Worm (Caenorhabditis elegans) whole organism, young adult: ENCODE data around the gene cest-4.

ENCODE experiments used
- B0019.2 ChIP-seq: fragments of 200-800 bp; sonication (Bioruptor generic); conservative IDR thresholded peaks from 2 replicates; pipeline ENCODE4 v1.3.6; 2022; ENCODE audit warnings: missing genetic modification reagents, missing genetic modification characterization, missing compliant biosample characterization
- B0035.1 ChIP-seq: sonication (generic microtip); optimal IDR thresholded peaks from 2 replicates; lab custom pipeline; 2016; ENCODE audit warnings: missing genetic modification characterization, mild to moderate bottlenecking, missing compliant biosample characterization, missing genotype, missing genetic modification reagents
- B0261.1 ChIP-seq: sonication (generic microtip); optimal IDR thresholded peaks from 2 replicates; lab custom pipeline; 2016; ENCODE audit warnings: mild to moderate bottlenecking, missing genetic modification characterization, moderate library complexity, missing compliant biosample characterization
- C17E4.6 ChIP-seq: fragments of 200-800 bp; sonication (Bioruptor generic); IDR thresholded peaks from 2 replicates; pipeline ENCODE4 v1.3.6; 2022; ENCODE audit warnings: missing genetic modification reagents, missing genetic modification characterization, missing compliant biosample characterization
- D2030.7 ChIP-seq: fragments of 200-800 bp; sonication (Bioruptor generic); IDR thresholded peaks from 2 replicates; pipeline ENCODE4 v1.3.6; 2022; ENCODE audit warnings: missing genetic modification reagents, missing genetic modification characterization, missing compliant biosample characterization
- F22D6.2 ChIP-seq: sonication (generic microtip); optimal IDR thresholded peaks from 2 replicates; lab custom pipeline; 2016; ENCODE audit warnings: mild to moderate bottlenecking, missing genetic modification characterization, missing compliant biosample characterization
- F23B12.7 ChIP-seq: sonication (generic microtip); optimal IDR thresholded peaks from 2 replicates; lab custom pipeline; 2017; ENCODE audit warnings: missing genetic modification characterization, mild to moderate bottlenecking, missing compliant biosample characterization, antibody characterized with exemption, moderate library complexity; ENCODE audit not compliant: insufficient read depth
- F37B4.10 ChIP-seq: fragments of 200-800 bp; sonication (Bioruptor generic); IDR thresholded peaks from 2 replicates; pipeline ENCODE4 v1.3.6; 2022; ENCODE audit warnings: missing genetic modification characterization, missing compliant biosample characterization
- F39B2.1 ChIP-seq: fragments of 200-800 bp; sonication (Bioruptor generic); IDR thresholded peaks from 2 replicates; pipeline ENCODE4 v1.3.6; 2022; ENCODE audit warnings: missing genetic modification reagents, missing genetic modification characterization, missing compliant biosample characterization
- K12H6.12 ChIP-seq: fragments of 200-800 bp; sonication (Bioruptor generic); optimal IDR thresholded peaks from 2 replicates; lab custom pipeline; 2018; ENCODE audit warnings: mild to moderate bottlenecking, missing genetic modification characterization, missing compliant biosample characterization
- Y53G8AR.9 ChIP-seq: fragments of 200-800 bp; sonication (Bioruptor generic); conservative IDR thresholded peaks from 2 replicates; pipeline ENCODE4 v1.3.6; 2022; ENCODE audit warnings: missing genetic modification reagents, missing genetic modification characterization, missing compliant biosample characterization
- Y67H2A.10 ChIP-seq: fragments of 200-800 bp; sonication (Bioruptor generic); conservative IDR thresholded peaks from 2 replicates; pipeline ENCODE4 v1.3.6; 2022; ENCODE audit warnings: missing genetic modification reagents, missing genetic modification characterization, missing compliant biosample characterization
- akir-1 ChIP-seq: fragments of 200-800 bp; sonication (Bioruptor generic); optimal IDR thresholded peaks from 2 replicates; lab custom pipeline; 2018; ENCODE audit warnings: mild to moderate bottlenecking, missing genetic modification characterization, moderate library complexity, missing compliant biosample characterization
- aptf-3 ChIP-seq: fragments of 200-800 bp; sonication (Bioruptor generic); IDR thresholded peaks from 2 replicates; pipeline ENCODE4 v1.3.6; 2022; ENCODE audit warnings: missing genetic modification characterization, missing compliant biosample characterization
- atf-7 ChIP-seq: sonication (generic microtip); optimal IDR thresholded peaks from 2 replicates; lab custom pipeline; 2017; ENCODE audit warnings: mild to moderate bottlenecking, missing genetic modification characterization, missing compliant biosample characterization
- bed-1 ChIP-seq: fragments of 200-800 bp; sonication (Bioruptor generic); IDR thresholded peaks from 2 replicates; pipeline ENCODE4 v1.3.6; 2022; ENCODE audit warnings: missing genetic modification reagents, missing genetic modification characterization, missing compliant biosample characterization
- cebp-1 ChIP-seq, 2 experiments: fragments of 200-800 bp in 1 of 2; sonication (Bioruptor generic) in 1 of 2; sonication (generic microtip) in 1 of 2; IDR thresholded peaks in 1 of 2; optimal IDR thresholded peaks in 1 of 2; 2 replicates each; pipeline versions ENCODE4 v1.3.6 to Lab custom; 2017 to 2022; ENCODE audit warnings: missing compliant biosample characterization in 2 of 2, missing genetic modification characterization in 2 of 2, mild to moderate bottlenecking in 1 of 2, missing genetic modification reagents in 1 of 2, moderate library complexity in 1 of 2
- cebp-2 ChIP-seq: fragments of 200-800 bp; sonication (Bioruptor generic); IDR thresholded peaks from 2 replicates; pipeline ENCODE4 v1.3.6; 2022; ENCODE audit warnings: missing genetic modification characterization, missing compliant biosample characterization
- ceh-100 ChIP-seq: fragments of 200-800 bp; sonication (Bioruptor generic); IDR thresholded peaks from 2 replicates; pipeline ENCODE4 v1.3.6; 2022; ENCODE audit warnings: missing genetic modification reagents, missing genetic modification characterization, missing compliant biosample characterization
- ceh-27 ChIP-seq: fragments of 200-800 bp; sonication (Bioruptor generic); optimal IDR thresholded peaks from 2 replicates; lab custom pipeline; 2018; ENCODE audit warnings: mild to moderate bottlenecking, missing genetic modification characterization, moderate library complexity, missing compliant biosample characterization
- ceh-40 ChIP-seq: fragments of 200-800 bp; sonication (Bioruptor generic); IDR thresholded peaks from 2 replicates; pipeline ENCODE4 v1.3.6; 2022; ENCODE audit warnings: missing genetic modification characterization, missing compliant biosample characterization
- egl-44 ChIP-seq: fragments of 200-800 bp; sonication (Bioruptor generic); IDR thresholded peaks from 2 replicates; pipeline ENCODE4 v1.3.6; 2022; ENCODE audit warnings: missing genetic modification reagents, missing genetic modification characterization, missing compliant biosample characterization
- gei-17 ChIP-seq: fragments of 200-800 bp; sonication (Bioruptor generic); optimal IDR thresholded peaks from 2 replicates; lab custom pipeline; 2018; ENCODE audit warnings: mild to moderate bottlenecking, missing genetic modification characterization, missing compliant biosample characterization
- him-1 ChIP-seq: sonication (generic microtip); optimal IDR thresholded peaks from 2 replicates; lab custom pipeline; 2016; ENCODE audit warnings: missing genotype, missing genetic modification reagents, missing genetic modification characterization, missing compliant biosample characterization
- hlh-26 ChIP-seq: fragments of 200-800 bp; sonication (Bioruptor generic); conservative IDR thresholded peaks from 2 replicates; pipeline ENCODE4 v1.3.6; 2022; ENCODE audit warnings: missing genetic modification reagents, missing genetic modification characterization, missing compliant biosample characterization
- hmg-20 ChIP-seq: fragments of 200-800 bp; sonication (Bioruptor generic); IDR thresholded peaks from 2 replicates; pipeline ENCODE4 v1.3.6; 2022; ENCODE audit warnings: missing genetic modification reagents, missing genetic modification characterization, missing compliant biosample characterization
- hsf-1 ChIP-seq: fragments of 200-800 bp; sonication (Bioruptor generic); IDR thresholded peaks from 2 replicates; pipeline ENCODE4 v1.3.6; 2022; ENCODE audit warnings: missing genetic modification reagents, missing genetic modification characterization, missing compliant biosample characterization
- lin-35 ChIP-seq, 3 experiments: fragments of 150-350 bp in 2 of 3; sonication (generic microtip) in 1 of 3; optimal IDR thresholded peaks; 2 replicates each; lab custom pipeline; 2014 to 2018; ENCODE audit warnings: missing biosample characterization in 3 of 3, missing genetic modification characterization in 3 of 3, missing genetic modification reagents in 3 of 3
- lin-40 ChIP-seq: sonication (generic microtip); optimal IDR thresholded peaks from 2 replicates; lab custom pipeline; 2016; ENCODE audit warnings: missing genetic modification characterization, mild to moderate bottlenecking, missing compliant biosample characterization, missing genotype, missing genetic modification reagents
- lsl-1 ChIP-seq: fragments of 200-800 bp; sonication (Bioruptor generic); optimal IDR thresholded peaks from 2 replicates; lab custom pipeline; 2018; ENCODE audit warnings: mild to moderate bottlenecking, missing genetic modification characterization, moderate library complexity, missing compliant biosample characterization
- madf-3 ChIP-seq: fragments of 200-800 bp; sonication (Bioruptor generic); IDR thresholded peaks from 2 replicates; pipeline ENCODE4 v1.3.6; 2022; ENCODE audit warnings: missing genetic modification reagents, missing genetic modification characterization, missing compliant biosample characterization
- nfya-2 ChIP-seq: fragments of 200-800 bp; sonication (Bioruptor generic); IDR thresholded peaks from 2 replicates; pipeline ENCODE4 v1.3.6; 2022; ENCODE audit warnings: missing genetic modification reagents, missing genetic modification characterization, missing compliant biosample characterization
- nfyb-1 ChIP-seq: fragments of 200-800 bp; sonication (Bioruptor generic); IDR thresholded peaks from 2 replicates; pipeline ENCODE4 v1.3.6; 2022; ENCODE audit warnings: missing genetic modification reagents, missing genetic modification characterization, missing compliant biosample characterization
- nhr-120 ChIP-seq: fragments of 200-800 bp; sonication (Bioruptor generic); IDR thresholded peaks from 2 replicates; pipeline ENCODE4 v1.3.6; 2022; ENCODE audit warnings: missing genetic modification characterization, missing compliant biosample characterization
- nhr-179 ChIP-seq: sonication (generic microtip); optimal IDR thresholded peaks from 2 replicates; lab custom pipeline; 2016; ENCODE audit warnings: mild to moderate bottlenecking, missing genetic modification characterization, missing compliant biosample characterization
- nhr-27 ChIP-seq: fragments of 200-800 bp; sonication (Bioruptor generic); optimal IDR thresholded peaks from 2 replicates; lab custom pipeline; 2018; ENCODE audit warnings: mild to moderate bottlenecking, missing genetic modification characterization, moderate library complexity, missing compliant biosample characterization
- pbrm-1 ChIP-seq: fragments of 200-800 bp; sonication (Bioruptor generic); IDR thresholded peaks from 2 replicates; pipeline ENCODE4 v1.3.6; 2022; ENCODE audit warnings: missing genetic modification reagents, missing genetic modification characterization, missing compliant biosample characterization
- pha-4 ChIP-seq: fragments of 150-350 bp; sonication (generic microtip); optimal IDR thresholded peaks from 2 replicates; lab custom pipeline; 2014; ENCODE audit warnings: missing biosample characterization, missing genetic modification reagents, missing genetic modification characterization
- repo-1 ChIP-seq: sonication (generic microtip); optimal IDR thresholded peaks from 2 replicates; lab custom pipeline; 2017; ENCODE audit warnings: mild to moderate bottlenecking, missing genetic modification characterization, missing compliant biosample characterization
- sea-2 ChIP-seq: fragments of 200-800 bp; sonication (Bioruptor generic); IDR thresholded peaks from 2 replicates; pipeline ENCODE4 v1.3.6; 2022; ENCODE audit warnings: missing genetic modification characterization, missing compliant biosample characterization
- snpc-1.3 ChIP-seq: sonication (generic microtip); optimal IDR thresholded peaks from 2 replicates; lab custom pipeline; 2017; ENCODE audit warnings: missing genetic modification characterization, mild to moderate bottlenecking, missing compliant biosample characterization, antibody characterized with exemption, moderate library complexity, missing genotype, missing genetic modification reagents; ENCODE audit not compliant: insufficient read depth
- somi-1 ChIP-seq: fragments of 200-800 bp; sonication (Bioruptor generic); optimal IDR thresholded peaks from 2 replicates; lab custom pipeline; 2018; ENCODE audit warnings: mild to moderate bottlenecking, missing genetic modification characterization, missing compliant biosample characterization
- unc-62 ChIP-seq: fragments of 150-350 bp; optimal IDR thresholded peaks from 2 replicates; lab custom pipeline; 2014; ENCODE audit warnings: missing biosample characterization, missing genetic modification reagents, missing genetic modification characterization

cest-4 gene

ce11 chrIV:6811808-6812207, 9.7 kb upstream of the cest-4 start, which contains the start of gene ceh-48:
TSS of gene ceh-48 (plus strand) at chrIV:6812108.
- no peak for TF ChIP-seq F22D6.2 (tag; lab: Kevin White, UChicago)
- TF ChIP-seq repo-1 (tag; lab: Kevin White, UChicago) = no peak
- no peak for TF ChIP-seq K12H6.12 (tag; lab: Kevin White, UChicago)
- TF ChIP-seq madf-3 (GFP tag; lab: Robert Waterston, UW) = no peak
- no peak for TF ChIP-seq C17E4.6
- no peak for TF ChIP-seq akir-1 (GFP tag; lab: Kevin White, UChicago)
- no peak for TF ChIP-seq gei-17
- TF ChIP-seq nfyb-1 = no peak
- no peak for TF ChIP-seq nhr-179
- no peak for TF ChIP-seq hmg-20 (GFP tag; lab: Robert Waterston, UW)
- no peak for TF ChIP-seq Y67H2A.10 (GFP tag; lab: Robert Waterston, UW)
- no peak for TF ChIP-seq F23B12.7 (tag; lab: Kevin White, UChicago)
- TF ChIP-seq atf-7 (tag; lab: Kevin White, UChicago) = no peak
- TF ChIP-seq aptf-3 (GFP tag; lab: Robert Waterston, UW) = no peak
- TF ChIP-seq ceh-100 = no peak
- no peak for TF ChIP-seq ceh-40 (GFP tag; lab: Robert Waterston, UW)
- no peak for TF ChIP-seq egl-44 (GFP tag; lab: Robert Waterston, UW)
- TF ChIP-seq nfya-2 = no peak
- no peak for TF ChIP-seq sea-2 (GFP tag; lab: Robert Waterston, UW)

ce11 chrIV:6809756-6810155, 7.6 kb upstream of the cest-4 start:
- TF ChIP-seq pbrm-1 (GFP tag; lab: Robert Waterston, UW) (0 out of 2 replicates have a peak, but pooled peaks have one; percentile 14), hsf-1 (GFP tag; lab: Robert Waterston, UW) (no peak), B0261.1 (tag; lab: Kevin White, UChicago) (no peak), snpc-1.3 (tag; lab: Kevin White, UChicago) (no peak), lin-35 (GFP tag; optimal IDR thresholded peaks at IDR 0.05; lab: Kevin White, UChicago) (peak in 1 of 3 experiments; percentile 57), hlh-26 (GFP tag; lab: Robert Waterston, UW) (no peak), B0035.1 (no peak), cebp-1 (GFP tag; IDR thresholded peaks at IDR 0.05; lab: Robert Waterston, UW) (no peak), cebp-1 (tag; optimal IDR thresholded peaks at IDR 0.05; lab: Kevin White, UChicago) (no peak), lin-40 (tag; lab: Kevin White, UChicago) (peak; percentile 37), somi-1 (GFP tag; lab: Kevin White, UChicago) (no peak), nhr-27 (tag; lab: Kevin White, UChicago) (no peak), cebp-2 (GFP tag; lab: Robert Waterston, UW) (no peak), F39B2.1 (no peak), ceh-27 (GFP tag; lab: Kevin White, UChicago) (peak; percentile 3), B0019.2 (GFP tag; lab: Robert Waterston, UW) (no peak), D2030.7 (GFP tag; lab: Robert Waterston, UW) (no peak), pha-4 (tag; lab: Kevin White, UChicago) (no peak), Y53G8AR.9 (GFP tag; lab: Robert Waterston, UW) (no peak), aptf-3 (GFP tag; lab: Robert Waterston, UW) (no peak), unc-62 (GFP tag; lab: Kevin White, UChicago) (no peak), F37B4.10 (0 out of 2 replicates have a peak, but pooled peaks have one; percentile 15), bed-1 (GFP tag; lab: Robert Waterston, UW) (no peak), him-1 (tag; lab: Kevin White, UChicago) (no peak), lsl-1 (GFP tag; lab: Kevin White, UChicago) (no peak), nhr-120 (GFP tag; lab: Robert Waterston, UW) (no peak), K12H6.12 (tag; lab: Kevin White, UChicago) (peak; percentile 58)
